Worm (Caenorhabditis elegans) whole organism, young adult: ENCODE results near the gene T01D1.4.

Source experiments
- B0336.3 ChIP-seq: fragments of 200-800 bp; sonication (Bioruptor generic); IDR thresholded peaks from 2 replicates; pipeline ENCODE4 v1.3.6; 2022; ENCODE audit warnings: missing genetic modification characterization, missing compliant biosample characterization
- C06A6.2 ChIP-seq: fragments of 200-800 bp; sonication (Bioruptor generic); conservative IDR thresholded peaks from 2 replicates; pipeline ENCODE4 v1.3.6; 2022; ENCODE audit warnings: missing genetic modification characterization, missing compliant biosample characterization
- C17E4.6 ChIP-seq: fragments of 200-800 bp; sonication (Bioruptor generic); IDR thresholded peaks from 2 replicates; pipeline ENCODE4 v1.3.6; 2022; ENCODE audit warnings: missing genetic modification reagents, missing genetic modification characterization, missing compliant biosample characterization
- F23B12.7 ChIP-seq: sonication (generic microtip); optimal IDR thresholded peaks from 2 replicates; lab custom pipeline; 2017; ENCODE audit warnings: missing genetic modification characterization, mild to moderate bottlenecking, missing compliant biosample characterization, antibody characterized with exemption, moderate library complexity; ENCODE audit not compliant: insufficient read depth
- F33H1.4 ChIP-seq: fragments of 200-800 bp; sonication (Bioruptor generic); IDR thresholded peaks from 2 replicates; pipeline ENCODE4 v1.3.6; 2022; ENCODE audit warnings: missing genetic modification reagents, missing genetic modification characterization, missing compliant biosample characterization
- F49E8.2 ChIP-seq: sonication (generic microtip); optimal IDR thresholded peaks from 3 replicates; lab custom pipeline; 2017; ENCODE audit warnings: missing genetic modification characterization, mild to moderate bottlenecking, missing compliant biosample characterization, antibody characterized with exemption, moderate library complexity; ENCODE audit not compliant: insufficient read depth
- F57C9.4 ChIP-seq: sonication (generic microtip); optimal IDR thresholded peaks from 2 replicates; lab custom pipeline; 2017; ENCODE audit warnings: mild to moderate bottlenecking, missing genetic modification characterization, missing compliant biosample characterization
- Y53F4B.3 ChIP-seq: fragments of 200-800 bp; sonication (Bioruptor generic); IDR thresholded peaks from 2 replicates; pipeline ENCODE4 v1.3.6; 2022; ENCODE audit warnings: missing genetic modification reagents, missing genetic modification characterization, missing compliant biosample characterization
- Y95B8A.8 ChIP-seq: fragments of 200-800 bp; sonication (Bioruptor generic); IDR thresholded peaks from 2 replicates; pipeline ENCODE4 v1.3.6; 2022; ENCODE audit warnings: missing genetic modification reagents, missing genetic modification characterization, missing compliant biosample characterization
- ZK185.1 ChIP-seq: sonication (generic microtip); optimal IDR thresholded peaks from 2 replicates; lab custom pipeline; 2016; ENCODE audit warnings: mild to moderate bottlenecking, missing genetic modification characterization, missing compliant biosample characterization; ENCODE audit not compliant: poor library complexity, severe bottlenecking
- atf-7 ChIP-seq: sonication (generic microtip); optimal IDR thresholded peaks from 2 replicates; lab custom pipeline; 2017; ENCODE audit warnings: mild to moderate bottlenecking, missing genetic modification characterization, missing compliant biosample characterization
- cebp-1 ChIP-seq, 2 experiments: fragments of 200-800 bp in 1 of 2; sonication (Bioruptor generic) in 1 of 2; sonication (generic microtip) in 1 of 2; IDR thresholded peaks in 1 of 2; optimal IDR thresholded peaks in 1 of 2; 2 replicates each; pipeline versions ENCODE4 v1.3.6 to Lab custom; 2017 to 2022; ENCODE audit warnings: missing compliant biosample characterization in 2 of 2, missing genetic modification characterization in 2 of 2, mild to moderate bottlenecking in 1 of 2, missing genetic modification reagents in 1 of 2, moderate library complexity in 1 of 2
- cebp-2 ChIP-seq: fragments of 200-800 bp; sonication (Bioruptor generic); IDR thresholded peaks from 2 replicates; pipeline ENCODE4 v1.3.6; 2022; ENCODE audit warnings: missing genetic modification characterization, missing compliant biosample characterization
- dpl-1 ChIP-seq: fragments of 150-350 bp; optimal IDR thresholded peaks from 2 replicates; lab custom pipeline; 2014; ENCODE audit warnings: missing biosample characterization, missing genetic modification reagents, missing genetic modification characterization
- egl-44 ChIP-seq: fragments of 200-800 bp; sonication (Bioruptor generic); IDR thresholded peaks from 2 replicates; pipeline ENCODE4 v1.3.6; 2022; ENCODE audit warnings: missing genetic modification reagents, missing genetic modification characterization, missing compliant biosample characterization
- gei-17 ChIP-seq: fragments of 200-800 bp; sonication (Bioruptor generic); optimal IDR thresholded peaks from 2 replicates; lab custom pipeline; 2018; ENCODE audit warnings: mild to moderate bottlenecking, missing genetic modification characterization, missing compliant biosample characterization
- hlh-12 ChIP-seq: sonication (generic microtip); optimal IDR thresholded peaks from 2 replicates; lab custom pipeline; 2016; ENCODE audit warnings: missing genetic modification characterization, missing compliant biosample characterization
- hmg-20 ChIP-seq: fragments of 200-800 bp; sonication (Bioruptor generic); IDR thresholded peaks from 2 replicates; pipeline ENCODE4 v1.3.6; 2022; ENCODE audit warnings: missing genetic modification reagents, missing genetic modification characterization, missing compliant biosample characterization
- lag-1 ChIP-seq: fragments of 200-800 bp; sonication (Bioruptor generic); IDR thresholded peaks from 2 replicates; pipeline ENCODE4 v1.3.6; 2022; ENCODE audit warnings: missing genetic modification reagents, missing genetic modification characterization, missing compliant biosample characterization
- let-526 ChIP-seq: fragments of 200-800 bp; sonication (Bioruptor generic); IDR thresholded peaks from 2 replicates; pipeline ENCODE4 v1.3.6; 2022; ENCODE audit warnings: missing genetic modification reagents, missing genetic modification characterization, missing compliant biosample characterization
- lin-35 ChIP-seq, 3 experiments: fragments of 150-350 bp in 2 of 3; sonication (generic microtip) in 1 of 3; optimal IDR thresholded peaks; 2 replicates each; lab custom pipeline; 2014 to 2018; ENCODE audit warnings: missing biosample characterization in 3 of 3, missing genetic modification characterization in 3 of 3, missing genetic modification reagents in 3 of 3
- lin-40 ChIP-seq: sonication (generic microtip); optimal IDR thresholded peaks from 2 replicates; lab custom pipeline; 2016; ENCODE audit warnings: missing genetic modification characterization, mild to moderate bottlenecking, missing compliant biosample characterization, missing genotype, missing genetic modification reagents
- lin-54 ChIP-seq: fragments of 200-800 bp; sonication (Bioruptor generic); optimal IDR thresholded peaks from 2 replicates; lab custom pipeline; 2018; ENCODE audit warnings: mild to moderate bottlenecking, missing genetic modification characterization, missing compliant biosample characterization
- madf-3 ChIP-seq: fragments of 200-800 bp; sonication (Bioruptor generic); IDR thresholded peaks from 2 replicates; pipeline ENCODE4 v1.3.6; 2022; ENCODE audit warnings: missing genetic modification reagents, missing genetic modification characterization, missing compliant biosample characterization
- madf-8 ChIP-seq: fragments of 200-800 bp; sonication (Bioruptor generic); conservative IDR thresholded peaks from 2 replicates; pipeline ENCODE4 v1.3.6; 2022; ENCODE audit warnings: missing genetic modification reagents, missing genetic modification characterization, missing compliant biosample characterization
- nfya-1 ChIP-seq: sonication (generic microtip); optimal IDR thresholded peaks from 2 replicates; lab custom pipeline; 2017; ENCODE audit warnings: antibody characterized with exemption, missing compliant biosample characterization, missing genetic modification characterization, borderline replicate concordance; ENCODE audit not compliant: insufficient read depth
- nfya-2 ChIP-seq: fragments of 200-800 bp; sonication (Bioruptor generic); IDR thresholded peaks from 2 replicates; pipeline ENCODE4 v1.3.6; 2022; ENCODE audit warnings: missing genetic modification reagents, missing genetic modification characterization, missing compliant biosample characterization
- nhr-80 ChIP-seq: sonication (generic microtip); optimal IDR thresholded peaks from 2 replicates; lab custom pipeline; 2016; ENCODE audit warnings: missing genetic modification characterization, missing compliant biosample characterization
- nhr-90 ChIP-seq: sonication (generic microtip); optimal IDR thresholded peaks from 2 replicates; lab custom pipeline; 2016; ENCODE audit warnings: missing genotype, mild to moderate bottlenecking, missing genetic modification characterization, missing compliant biosample characterization
- rcor-1 ChIP-seq: fragments of 200-800 bp; sonication (Bioruptor generic); IDR thresholded peaks from 2 replicates; pipeline ENCODE4 v1.3.6; 2022; ENCODE audit warnings: missing genetic modification reagents, missing genetic modification characterization, missing compliant biosample characterization
- rec-8 ChIP-seq, 2 experiments: sonication (generic microtip); optimal IDR thresholded peaks; 2 replicates each; lab custom pipeline; 2016; ENCODE audit warnings: mild to moderate bottlenecking in 2 of 2, missing genetic modification characterization in 2 of 2, missing genetic modification reagents in 2 of 2, missing genotype in 2 of 2, missing biosample characterization in 1 of 2, missing compliant biosample characterization in 1 of 2, moderate library complexity in 1 of 2
- repo-1 ChIP-seq: sonication (generic microtip); optimal IDR thresholded peaks from 2 replicates; lab custom pipeline; 2017; ENCODE audit warnings: mild to moderate bottlenecking, missing genetic modification characterization, missing compliant biosample characterization
- snpc-1.3 ChIP-seq: sonication (generic microtip); optimal IDR thresholded peaks from 2 replicates; lab custom pipeline; 2017; ENCODE audit warnings: missing genetic modification characterization, mild to moderate bottlenecking, missing compliant biosample characterization, antibody characterized with exemption, moderate library complexity, missing genotype, missing genetic modification reagents; ENCODE audit not compliant: insufficient read depth
- sptf-2 ChIP-seq: fragments of 200-800 bp; sonication (Bioruptor generic); optimal IDR thresholded peaks from 2 replicates; lab custom pipeline; 2018; ENCODE audit warnings: mild to moderate bottlenecking, missing genetic modification characterization, missing compliant biosample characterization
- tbx-9 ChIP-seq: sonication (generic microtip); optimal IDR thresholded peaks from 2 replicates; lab custom pipeline; 2016; ENCODE audit warnings: borderline replicate concordance, missing genetic modification characterization, inconsistent platforms, missing compliant biosample characterization
- zfh-2 ChIP-seq: fragments of 200-800 bp; sonication (Bioruptor generic); conservative IDR thresholded peaks from 2 replicates; pipeline ENCODE4 v1.3.6; 2022; ENCODE audit warnings: missing genetic modification reagents, missing genetic modification characterization, missing compliant biosample characterization
- ztf-25 ChIP-seq: fragments of 200-800 bp; sonication (Bioruptor generic); IDR thresholded peaks from 2 replicates; pipeline ENCODE4 v1.3.6; 2022; ENCODE audit warnings: missing genetic modification reagents, missing genetic modification characterization, missing compliant biosample characterization

Gene T01D1.4

DNA sequence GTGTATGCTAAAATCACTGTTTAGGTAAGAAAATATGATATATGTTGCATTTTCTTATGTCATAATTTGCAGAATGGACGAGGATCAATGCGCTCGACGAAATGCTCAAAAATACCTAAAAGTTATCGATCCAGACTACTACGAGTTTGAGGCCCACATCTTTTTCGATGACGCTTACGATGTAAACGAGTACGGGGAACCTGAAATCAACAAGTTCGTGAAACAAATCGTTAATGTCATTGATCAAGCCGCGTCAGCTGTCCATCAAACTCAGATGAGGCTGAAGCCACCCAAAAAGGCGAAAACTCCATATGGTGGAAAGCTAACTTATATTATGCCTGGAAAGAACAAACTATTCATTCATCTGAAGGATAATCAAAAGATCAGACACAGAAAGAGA, 29.2 kb upstream of the T01D1.4 start:
- no peak for TF ChIP-seq hlh-12
- no peak for TF ChIP-seq nhr-90
- TF ChIP-seq rec-8 (tag; optimal IDR thresholded peaks at IDR 0.05; lab: Kevin White, UChicago), result no peak
- TF ChIP-seq B0336.3 (GFP tag; lab: Robert Waterston, UW), result no peak
- no peak for TF ChIP-seq F49E8.2 (tag; lab: Kevin White, UChicago)
- TF ChIP-seq lag-1 (GFP tag; lab: Robert Waterston, UW), result no peak
- TF ChIP-seq lin-35 (GFP tag; optimal IDR thresholded peaks at IDR 0.05; lab: Kevin White, UChicago), result no peak
- TF ChIP-seq snpc-1.3 (tag; lab: Kevin White, UChicago), result no peak
- no peak for TF ChIP-seq C06A6.2 (GFP tag; lab: Robert Waterston, UW)
- TF ChIP-seq madf-8 (GFP tag; lab: Robert Waterston, UW), result no peak
- no peak for TF ChIP-seq lin-54 (GFP tag; lab: Kevin White, UChicago)

DNA sequence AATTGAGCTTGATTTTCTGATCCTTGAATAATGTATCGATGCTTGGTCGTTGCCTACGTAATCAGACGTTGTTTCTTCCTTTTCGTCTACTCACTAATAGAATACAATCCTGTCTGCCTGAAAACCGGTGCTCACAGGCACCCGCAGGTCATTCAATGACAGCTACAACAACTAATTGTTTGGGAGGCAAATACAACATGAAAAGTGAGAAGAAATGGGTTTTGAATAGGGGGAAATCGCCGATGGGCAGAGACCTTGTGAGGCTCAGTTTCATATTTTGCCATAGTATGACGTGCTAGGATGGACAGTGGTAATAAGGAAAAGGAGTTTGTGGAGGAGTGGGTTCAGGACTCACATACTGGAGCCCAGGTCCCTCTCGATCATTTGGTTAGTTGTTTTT, 17.8 kb upstream of the T01D1.4 start, which contains the start of gene chs-2:
TSS of gene chs-2 (plus strand) at position 301 of the 400 bp plus-strand sequence.
- no peak for TF ChIP-seq dpl-1 (GFP tag; lab: Kevin White, UChicago)

DNA sequence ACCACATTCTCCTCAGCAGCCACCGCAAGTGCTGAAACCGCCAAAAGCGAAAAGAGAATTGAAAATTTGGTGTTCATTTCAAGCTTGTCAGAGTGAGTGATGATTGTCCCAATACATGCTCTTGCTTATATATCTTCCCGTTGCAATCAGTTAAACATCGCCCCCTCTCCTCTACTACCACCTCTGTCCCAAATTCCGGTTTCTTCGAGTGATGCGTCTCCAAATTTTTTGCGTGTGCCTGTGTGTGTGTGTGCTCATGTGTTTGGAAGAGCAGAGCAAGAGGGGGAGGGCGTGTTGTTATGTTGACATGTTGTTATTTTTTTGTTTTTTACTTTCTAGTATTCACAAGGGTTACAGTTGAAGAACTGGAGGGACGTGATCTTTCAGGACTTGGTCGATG, 15.6 kb upstream of the T01D1.4 start, which contains the start of gene abu-11:
TSS of gene abu-11 (minus strand) at position 101 of the 400 bp plus-strand sequence.
- no peak for TF ChIP-seq F33H1.4
- TF ChIP-seq cebp-1 (GFP tag; IDR thresholded peaks at IDR 0.05; lab: Robert Waterston, UW), result no peak
- no peak for TF ChIP-seq cebp-1 (tag; optimal IDR thresholded peaks at IDR 0.05; lab: Kevin White, UChicago)
- no peak for TF ChIP-seq Y53F4B.3 (GFP tag; lab: Robert Waterston, UW)
- no peak for TF ChIP-seq lin-54 (GFP tag; lab: Kevin White, UChicago)
- no peak for TF ChIP-seq atf-7 (tag; lab: Kevin White, UChicago)
- no peak for TF ChIP-seq nfya-2 (GFP tag; lab: Robert Waterston, UW)
- no peak for TF ChIP-seq B0336.3 (GFP tag; lab: Robert Waterston, UW)
- no peak for TF ChIP-seq gei-17 (GFP tag; lab: Kevin White, UChicago)
- TF ChIP-seq Y95B8A.8 (GFP tag; lab: Robert Waterston, UW), result no peak
- no peak for TF ChIP-seq F57C9.4 (tag; lab: Kevin White, UChicago)
- no peak for TF ChIP-seq repo-1 (tag; lab: Kevin White, UChicago)
- no peak for TF ChIP-seq ztf-25 (GFP tag; lab: Robert Waterston, UW)

DNA sequence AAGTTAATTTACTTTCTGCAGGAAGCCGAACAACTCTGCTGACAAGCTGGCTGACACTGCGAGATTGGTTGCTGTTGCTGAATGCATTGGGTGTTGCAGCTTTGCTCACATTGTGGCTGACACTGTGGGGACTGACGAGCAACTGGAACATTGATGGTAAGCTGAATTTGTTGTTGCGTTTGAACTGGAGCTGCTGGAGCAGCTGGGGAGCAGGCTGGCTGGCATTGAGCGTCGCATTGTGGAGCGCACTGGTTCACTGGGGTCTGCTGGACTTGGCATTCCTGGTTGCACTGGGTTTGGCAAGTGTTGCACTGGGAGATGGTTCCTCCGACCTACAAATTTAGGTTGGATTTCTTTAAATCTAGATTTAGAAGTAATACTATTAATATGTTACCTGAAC, 13.7 kb upstream of the T01D1.4 start:
- peak; percentile 53; the same call in 1 of the 2 replicates for TF ChIP-seq zfh-2 (GFP tag; lab: Robert Waterston, UW)
- TF ChIP-seq cebp-2 (GFP tag; lab: Robert Waterston, UW), result no peak
- TF ChIP-seq, all 124 proteins: peak for 1

DNA sequence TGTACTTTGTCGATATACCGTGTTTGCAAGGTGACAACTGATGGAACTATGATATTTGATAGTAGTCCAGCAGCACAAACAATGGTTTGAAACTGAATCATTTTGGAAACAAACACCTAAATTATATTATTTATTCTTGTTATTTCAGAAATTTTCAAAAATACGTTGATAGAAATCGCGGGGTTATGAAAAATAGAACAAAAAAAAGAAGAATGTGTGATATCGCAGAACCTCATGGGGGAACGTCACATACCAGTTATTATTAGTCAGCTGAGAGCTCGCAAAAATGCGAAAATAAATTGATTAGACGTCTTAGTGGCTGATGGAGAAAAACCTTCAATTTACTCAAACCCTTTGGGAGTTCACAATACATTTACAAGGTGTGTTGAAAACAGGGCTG, 10.1 kb upstream of the T01D1.4 start, which contains the start of gene T01D1.5:
TSS of gene T01D1.5 (minus strand) at position 101 of the 400 bp plus-strand sequence.
- TF ChIP-seq nfya-1 (tag; lab: Kevin White, UChicago), result no peak
- TF ChIP-seq ztf-25 (GFP tag; lab: Robert Waterston, UW), result no peak
- TF ChIP-seq ZK185.1, result no peak
- no peak for TF ChIP-seq egl-44
- TF ChIP-seq C17E4.6, result no peak
- no peak for TF ChIP-seq rcor-1 (GFP tag; lab: Robert Waterston, UW)
- no peak for TF ChIP-seq lin-40
- TF ChIP-seq tbx-9 (tag; lab: Kevin White, UChicago), result no peak
- no peak for TF ChIP-seq madf-3
- no peak for TF ChIP-seq sptf-2
- no peak for TF ChIP-seq hmg-20
- no peak for TF ChIP-seq nhr-80
- TF ChIP-seq let-526, result no peak
- TF ChIP-seq F23B12.7 (tag; lab: Kevin White, UChicago), result no peak
